Fruit fly (Drosophila melanogaster) whole organism, embryonic: Measurements from ENCODE around the gene CG12643.
A peak's percentile ranks its signal among the peaks of the same experiment; 100 is the strongest.

Source experiments
- Asciz ChIP-seq: fragments of 200-800 bp; sonication (Bioruptor generic); optimal IDR thresholded peaks from 2 replicates; lab custom pipeline; 2017; ENCODE audit warnings: missing biosample characterization, mild to moderate bottlenecking, missing genetic modification characterization, missing genetic modification reagents
- B-H2 ChIP-seq: fragments of 200-800 bp; sonication (Bioruptor generic); optimal IDR thresholded peaks from 2 replicates; lab custom pipeline; 2018; ENCODE audit warnings: missing biosample characterization, mild to moderate bottlenecking, missing genetic modification characterization
- CG10321 ChIP-seq: fragments of 200-800 bp; sonication (Bioruptor generic); IDR thresholded peaks from 2 replicates; pipeline ENCODE4 v1.3.6; 2022; ENCODE audit warnings: missing biosample characterization, missing genetic modification characterization
- CG11504 ChIP-seq: fragments of 200-800 bp; sonication (Bioruptor generic); optimal IDR thresholded peaks from 3 replicates; lab custom pipeline; 2019; ENCODE audit warnings: missing biosample characterization, mild to moderate bottlenecking, missing genetic modification characterization, moderate library complexity
- CG12391 ChIP-seq: fragments of 200-800 bp; sonication (Bioruptor generic); optimal IDR thresholded peaks from 3 replicates; lab custom pipeline; 2018; ENCODE audit warnings: missing biosample characterization, mild to moderate bottlenecking, missing genetic modification characterization, moderate library complexity
- CG14014 ChIP-seq: fragments of 200-800 bp; sonication (Bioruptor generic); IDR thresholded peaks from 2 replicates; pipeline ENCODE4 v1.3.6; 2022; ENCODE audit warnings: missing biosample characterization, missing genetic modification characterization
- CG2678 ChIP-seq: fragments of 200-800 bp; sonication (Bioruptor generic); optimal IDR thresholded peaks from 3 replicates; lab custom pipeline; 2019; ENCODE audit warnings: missing biosample characterization, mild to moderate bottlenecking, missing genetic modification characterization, moderate library complexity
- CG30403 ChIP-seq: fragments of 200-800 bp; sonication (Bioruptor generic); optimal IDR thresholded peaks from 3 replicates; lab custom pipeline; 2016; ENCODE audit warnings: missing biosample characterization, missing genetic modification characterization
- CG31388 ChIP-seq: fragments of 200-800 bp; sonication (Bioruptor generic); optimal IDR thresholded peaks from 2 replicates; lab custom pipeline; 2016; ENCODE audit warnings: missing biosample characterization, missing genetic modification characterization
- CG32772 ChIP-seq: fragments of 200-800 bp; sonication (Bioruptor generic); IDR thresholded peaks from 2 replicates; pipeline ENCODE4 v1.3.6; 2022; ENCODE audit warnings: missing biosample characterization, missing genetic modification characterization
- CG6272 ChIP-seq: fragments of 200-800 bp; sonication (Bioruptor generic); IDR thresholded peaks from 2 replicates; pipeline ENCODE4 v1.3.6; 2022; ENCODE audit warnings: missing biosample characterization, missing genetic modification characterization
- CG7556 ChIP-seq: fragments of 200-800 bp; sonication (Bioruptor generic); optimal IDR thresholded peaks from 2 replicates; lab custom pipeline; 2017; ENCODE audit warnings: missing biosample characterization, mild to moderate bottlenecking, missing genetic modification characterization
- CG7839 ChIP-seq: fragments of 200-800 bp; sonication (Bioruptor generic); optimal IDR thresholded peaks from 3 replicates; lab custom pipeline; 2018; ENCODE audit warnings: missing biosample characterization, mild to moderate bottlenecking, missing genetic modification characterization, moderate library complexity
- CG9437 ChIP-seq: fragments of 200-800 bp; sonication (Bioruptor generic); optimal IDR thresholded peaks from 2 replicates; lab custom pipeline; 2018; ENCODE audit warnings: missing biosample characterization, mild to moderate bottlenecking, missing genetic modification characterization
- CoRest ChIP-seq: fragments of 200-800 bp; sonication (Bioruptor generic); optimal IDR thresholded peaks from 3 replicates; lab custom pipeline; 2018; ENCODE audit warnings: missing biosample characterization, mild to moderate bottlenecking, missing genetic modification characterization, moderate library complexity
- Deaf1 ChIP-seq: fragments of 200-800 bp; optimal IDR thresholded peaks from 3 replicates; lab custom pipeline; 2019; ENCODE audit warnings: missing biosample characterization, mild to moderate bottlenecking, missing genetic modification characterization, moderate library complexity
- Dp ChIP-seq: fragments of 200-800 bp; sonication (Bioruptor generic); optimal IDR thresholded peaks from 2 replicates; lab custom pipeline; 2018; ENCODE audit warnings: missing biosample characterization, mild to moderate bottlenecking, missing genetic modification characterization, moderate library complexity
- Drgx ChIP-seq: fragments of 200-800 bp; sonication (Bioruptor generic); IDR thresholded peaks from 2 replicates; pipeline ENCODE4 v1.3.6; 2022; ENCODE audit warnings: missing biosample characterization, missing genetic modification characterization
- E2f2 ChIP-seq: fragments of 200-800 bp; sonication (Bioruptor generic); IDR thresholded peaks from 2 replicates; pipeline ENCODE4 v1.3.6; 2022; ENCODE audit warnings: missing biosample characterization, missing genetic modification characterization
- Fer1 ChIP-seq: fragments of 200-800 bp; sonication (Bioruptor generic); optimal IDR thresholded peaks from 2 replicates; lab custom pipeline; 2017; ENCODE audit warnings: missing biosample characterization, mild to moderate bottlenecking, missing genetic modification characterization
- MBD-R2 ChIP-seq: fragments of 200-800 bp; sonication (Bioruptor generic); IDR thresholded peaks from 2 replicates; pipeline ENCODE4 v1.3.6; 2022; ENCODE audit warnings: missing biosample characterization, missing genetic modification characterization
- Meics ChIP-seq: fragments of 200-800 bp; sonication (Bioruptor generic); optimal IDR thresholded peaks from 2 replicates; lab custom pipeline; 2017; ENCODE audit warnings: missing biosample characterization, mild to moderate bottlenecking, missing genetic modification characterization
- NC2α ChIP-seq: fragments of 200-800 bp; sonication (Bioruptor generic); optimal IDR thresholded peaks from 2 replicates; lab custom pipeline; 2016; ENCODE audit warnings: missing biosample characterization, missing genetic modification characterization
- Nf-YC ChIP-seq: fragments of 200-800 bp; optimal IDR thresholded peaks from 3 replicates; lab custom pipeline; 2019; ENCODE audit warnings: missing biosample characterization, mild to moderate bottlenecking, missing genetic modification characterization, moderate library complexity
- Sox100B ChIP-seq: fragments of 200-800 bp; sonication (Bioruptor generic); optimal IDR thresholded peaks from 3 replicates; lab custom pipeline; 2018; ENCODE audit warnings: missing biosample characterization, mild to moderate bottlenecking, missing genetic modification characterization
- Sry-β ChIP-seq: fragments of 200-800 bp; sonication (Bioruptor generic); optimal IDR thresholded peaks from 2 replicates; lab custom pipeline; 2018; ENCODE audit warnings: missing biosample characterization, mild to moderate bottlenecking, missing genetic modification characterization, moderate library complexity
- Trl ChIP-seq, 3 experiments: fragments of >200 bp in 2 of 3; fragments of 200-800 bp in 1 of 3; sonication (Bioruptor generic) in 1 of 3; optimal IDR thresholded peaks; 2 replicates in 1 of 3; 3 replicates in 2 of 3; lab custom pipeline; 2016 to 2017; ENCODE audit warnings: missing biosample characterization in 1 of 3, missing genetic modification characterization in 1 of 3
- Xbp1 ChIP-seq: fragments of 200-800 bp; sonication (Bioruptor generic); optimal IDR thresholded peaks from 3 replicates; lab custom pipeline; 2016; ENCODE audit warnings: missing biosample characterization, mild to moderate bottlenecking, missing genetic modification characterization
- bigmax ChIP-seq: fragments of 200-800 bp; sonication (Bioruptor generic); optimal IDR thresholded peaks from 2 replicates; lab custom pipeline; 2018; ENCODE audit warnings: missing biosample characterization, mild to moderate bottlenecking, missing genetic modification characterization
- bsh ChIP-seq, 2 experiments: fragments of 200-800 bp; sonication (Bioruptor generic); optimal IDR thresholded peaks; 2 replicates each; lab custom pipeline; 2017 to 2018; ENCODE audit warnings: mild to moderate bottlenecking in 2 of 2, missing biosample characterization in 2 of 2, missing genetic modification characterization in 2 of 2, moderate library complexity in 1 of 2
- cg ChIP-seq: fragments of 200-800 bp; sonication (Bioruptor generic); optimal IDR thresholded peaks from 3 replicates; lab custom pipeline; 2019; ENCODE audit warnings: missing biosample characterization, mild to moderate bottlenecking, missing genetic modification characterization, moderate library complexity
- crol ChIP-seq: fragments of 200-800 bp; sonication (Bioruptor generic); IDR thresholded peaks from 2 replicates; pipeline ENCODE4 v1.3.6; 2022; ENCODE audit warnings: missing biosample characterization, missing genetic modification characterization
- dati ChIP-seq: fragments of 200-800 bp; sonication (Bioruptor generic); IDR thresholded peaks from 2 replicates; pipeline ENCODE4 v1.3.6; 2022; ENCODE audit warnings: missing biosample characterization, missing genetic modification characterization
- dmrt99B ChIP-seq: fragments of 200-800 bp; sonication (Bioruptor generic); optimal IDR thresholded peaks from 2 replicates; lab custom pipeline; 2018; ENCODE audit warnings: missing biosample characterization, mild to moderate bottlenecking, missing genetic modification characterization, moderate library complexity
- fd3F ChIP-seq: fragments of 200-800 bp; sonication (Bioruptor generic); optimal IDR thresholded peaks from 2 replicates; lab custom pipeline; 2018; ENCODE audit warnings: missing biosample characterization, mild to moderate bottlenecking, missing genetic modification characterization, moderate library complexity
- mam ChIP-seq: fragments of 200-800 bp; sonication (Bioruptor generic); optimal IDR thresholded peaks from 3 replicates; lab custom pipeline; 2016; ENCODE audit warnings: missing biosample characterization, missing genetic modification characterization
- pfk ChIP-seq: fragments of 200-800 bp; sonication (Bioruptor generic); optimal IDR thresholded peaks from 2 replicates; lab custom pipeline; 2018; ENCODE audit warnings: missing biosample characterization, mild to moderate bottlenecking, missing genetic modification characterization, moderate library complexity
- row ChIP-seq: fragments of 200-800 bp; sonication (Bioruptor generic); IDR thresholded peaks from 3 replicates; pipeline ENCODE4 v1.3.6; 2022; ENCODE audit warnings: missing biosample characterization, missing genetic modification characterization
- scrt ChIP-seq: fragments of 200-800 bp; sonication (Bioruptor generic); optimal IDR thresholded peaks from 2 replicates; lab custom pipeline; 2018; ENCODE audit warnings: missing biosample characterization, mild to moderate bottlenecking, missing genetic modification characterization, moderate library complexity
- sens ChIP-seq: fragments of 200-800 bp; sonication (Bioruptor generic); peaks from one replicate; lab custom pipeline; 2016; ENCODE audit warnings: missing biosample characterization, missing genetic modification characterization
- slp2 ChIP-seq: fragments of 200-800 bp; sonication (Bioruptor generic); optimal IDR thresholded peaks from 2 replicates; lab custom pipeline; 2016; ENCODE audit warnings: missing biosample characterization, missing genetic modification characterization
- toy ChIP-seq: fragments of 200-800 bp; sonication (Bioruptor generic); IDR thresholded peaks from 2 replicates; pipeline ENCODE4 v1.3.6; 2022; ENCODE audit warnings: missing biosample characterization, missing genetic modification characterization
- unpg ChIP-seq: fragments of 200-800 bp; sonication (Bioruptor generic); optimal IDR thresholded peaks from 3 replicates; lab custom pipeline; 2018; ENCODE audit warnings: missing biosample characterization, mild to moderate bottlenecking, missing genetic modification characterization, moderate library complexity
- usp ChIP-seq: fragments of >200 bp; optimal IDR thresholded peaks from 2 replicates; lab custom pipeline; 2017; ENCODE audit warnings: missing biosample characterization, missing genetic modification characterization
- zen2 ChIP-seq: fragments of 200-800 bp; sonication (Bioruptor generic); IDR thresholded peaks from 3 replicates; pipeline ENCODE4 v1.3.6; 2022; ENCODE audit warnings: missing biosample characterization, missing genetic modification characterization; ENCODE audit not compliant: partially characterized antibody

The CG12643 gene

DNA sequence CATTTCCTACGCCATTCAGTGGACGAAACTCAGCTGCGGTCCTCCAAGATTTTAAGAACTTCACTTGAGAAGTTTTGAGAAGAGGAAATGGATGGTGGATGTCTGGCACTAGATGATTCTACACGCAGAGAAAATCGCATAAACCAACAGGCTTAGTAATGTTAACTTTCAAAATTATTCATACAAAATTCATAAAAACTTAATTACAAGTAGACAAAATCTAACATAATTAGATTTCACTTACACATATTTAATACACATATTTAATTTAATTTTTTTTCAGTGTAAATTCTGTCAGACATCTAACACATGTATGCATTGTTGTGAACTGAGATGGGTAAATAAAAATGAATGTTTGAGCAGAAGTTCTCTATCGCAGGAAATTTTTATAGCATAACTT is 35.1 kb upstream of the CG12643 start (continued):
- peak; percentile 14 for TF ChIP-seq CG12391 (tag; lab: Kevin White, UChicago)
- TF ChIP-seq Asciz (GFP tag; lab: Kevin White, UChicago), result no peak
- peak; percentile 25 for TF ChIP-seq CG7556 (GFP tag; lab: Kevin White, UChicago)
- peak; percentile 38; the same call in 1 of the 3 replicates for TF ChIP-seq row
- TF ChIP-seq unpg (GFP tag; lab: Kevin White, UChicago), result peak; percentile 20
- TF ChIP-seq dmrt99B (tag; lab: Kevin White, UChicago), result peak; percentile 44
- TF ChIP-seq Fer1 (GFP tag; lab: Kevin White, UChicago), result peak; percentile 29
- TF ChIP-seq bsh (GFP tag; optimal IDR thresholded peaks at IDR 0.05; lab: Kevin White, UChicago), result peak in 1 of 2 experiments; percentile 16

dm6 chrX:10290761-10291041 is 25.6 kb upstream of the CG12643 start:
- TF ChIP-seq Dp (GFP tag; lab: Kevin White, UChicago) (peak; percentile 2), dati (no peak), mam (GFP tag; lab: Kevin White, UChicago) (no peak), bigmax (GFP tag; lab: Kevin White, UChicago) (no peak), CG31388 (GFP tag; lab: Kevin White, UChicago) (no peak), pfk (GFP tag; lab: Kevin White, UChicago) (peak; percentile 96), Trl (optimal IDR thresholded peaks at IDR 0.05; lab: Kevin White, UChicago) (peak; percentile 2 to 21), Trl (GFP tag; optimal IDR thresholded peaks at IDR 0.05; lab: Kevin White, UChicago) (no peak), scrt (GFP tag; lab: Kevin White, UChicago) (peak; percentile 81), CG6272 (GFP tag; lab: Robert Waterston, UW) (no peak), E2f2 (GFP tag; lab: Robert Waterston, UW) (peak; percentile 27; the same call in 1 of the 2 replicates), cg (GFP tag; lab: Kevin White, UChicago) (peak; percentile 40), B-H2 (GFP tag; lab: Kevin White, UChicago) (no peak), crol (peak; percentile 28; the same call in 1 of the 2 replicates), CG32772 (GFP tag; lab: Robert Waterston, UW) (no peak)

DNA sequence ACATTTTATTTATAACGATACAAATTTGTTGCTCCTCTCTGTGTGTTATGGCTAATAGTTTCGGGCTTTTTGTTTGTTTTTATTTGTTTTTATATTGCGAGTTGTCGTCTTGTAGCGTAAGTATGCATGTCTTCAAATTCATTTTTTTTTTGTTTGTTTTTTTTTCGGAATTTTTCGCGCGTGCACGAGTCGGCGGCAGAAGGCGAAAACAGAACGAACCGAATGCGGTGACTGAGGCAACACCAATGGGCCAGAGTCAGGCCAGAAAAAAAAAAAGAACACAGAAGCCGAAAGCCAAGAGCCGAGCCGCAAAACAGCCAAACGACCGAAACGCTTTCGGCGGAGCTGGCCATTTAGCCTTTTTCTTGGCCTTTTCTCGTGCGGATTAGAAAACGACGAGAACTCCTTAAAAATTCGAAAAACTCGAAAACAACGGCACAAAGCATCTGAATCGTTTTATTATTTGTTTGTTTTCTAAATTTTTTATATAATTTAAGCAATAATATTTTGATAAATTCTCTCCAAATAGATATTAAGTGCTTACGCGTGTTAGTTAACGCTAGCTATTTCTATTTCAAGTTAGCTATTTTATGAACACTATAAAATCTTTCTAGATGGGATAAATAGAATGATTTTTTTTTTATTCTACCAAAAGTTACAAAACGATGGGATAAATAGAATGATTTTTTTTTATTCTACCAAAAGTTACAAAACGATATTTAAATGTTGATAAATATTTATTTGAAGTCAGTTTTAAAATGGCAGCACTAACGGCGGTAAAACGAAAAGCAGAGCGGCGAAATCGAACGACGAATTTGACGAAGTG is 25.1 kb upstream of the CG12643 start:
- TF ChIP-seq NC2α (no peak), CG10321 (GFP tag; lab: Robert Waterston, UW) (no peak), CG30403 (GFP tag; lab: Kevin White, UChicago) (peak; percentile 27), pfk (GFP tag; lab: Kevin White, UChicago) (peak; percentile 57), CG9437 (GFP tag; lab: Kevin White, UChicago) (peak; percentile 4), usp (no peak), slp2 (GFP tag; lab: Kevin White, UChicago) (no peak), CG14014 (GFP tag; lab: Robert Waterston, UW) (no peak), zen2 (no peak), Xbp1 (no peak), row (peak; percentile 55; the same call in 2 of the 3 replicates), CoRest (tag; lab: Kevin White, UChicago) (peak; percentile 9), Nf-YC (tag; lab: Kevin White, UChicago) (no peak), CG7839 (tag; lab: Kevin White, UChicago) (peak; percentile 12), Sox100B (GFP tag; lab: Kevin White, UChicago) (peak; percentile 22), CG2678 (tag; lab: Kevin White, UChicago) (peak; percentile 24), CG32772 (GFP tag; lab: Robert Waterston, UW) (0 out of 2 replicates have a peak, but pooled peaks have one; percentile 42), Meics (GFP tag; lab: Kevin White, UChicago) (peak; percentile 38), sens (GFP tag; lab: Kevin White, UChicago) (peak; percentile 57), CG11504 (tag; lab: Kevin White, UChicago) (peak; percentile 31), toy (GFP tag; lab: Robert Waterston, UW) (no peak), Deaf1 (tag; lab: Kevin White, UChicago) (peak; percentile 86), Sry-β (peak; percentile 80), fd3F (GFP tag; lab: Kevin White, UChicago) (no peak), Drgx (GFP tag; lab: Robert Waterston, UW) (peak; percentile 43; the same call in 1 of the 2 replicates), MBD-R2 (GFP tag; lab: Robert Waterston, UW) (no peak)
